Worm (Caenorhabditis elegans): ENCODE results near the gene ZK856.19.

DNA sequence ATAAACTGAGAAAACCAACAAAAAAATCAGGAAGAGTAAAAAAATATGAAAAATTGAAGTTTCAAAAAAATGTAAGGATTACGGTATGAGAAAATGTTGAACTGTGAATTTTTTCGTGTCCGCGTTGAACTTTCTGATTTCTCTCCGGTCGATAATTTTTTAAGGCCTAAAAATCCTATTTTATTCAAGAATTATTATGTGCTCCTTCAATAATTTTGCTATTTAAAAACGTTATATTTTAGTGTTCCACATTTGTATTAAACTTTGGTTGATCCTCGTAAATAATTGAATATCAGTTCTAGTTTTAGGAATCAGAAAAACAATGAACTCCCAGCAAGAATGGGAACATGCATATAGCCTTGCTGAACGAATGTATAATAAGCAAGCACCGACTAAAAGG lies 7.9 kb upstream of the ZK856.19 start, which contains the start of gene hpo-40:
- TF ChIP-seq egl-27 (tag; optimal IDR thresholded peaks at IDR 0.05) (no peak), aly-2 (tag; optimal IDR thresholded peaks at IDR 0.05) (no peak), C16A3.4 (tag; optimal IDR thresholded peaks at IDR 0.05) (no peak), vab-15 (tag; optimal IDR thresholded peaks at IDR 0.05) (no peak), blmp-1 (tag; optimal IDR thresholded peaks at IDR 0.05) (no peak), pqm-1 (tag; optimal IDR thresholded peaks at IDR 0.05) (no peak), nhr-77 (tag; optimal IDR thresholded peaks at IDR 0.05) (no peak), snu-23 (GFP tag; optimal IDR thresholded peaks at IDR 0.05) (no peak), zag-1 (tag; optimal IDR thresholded peaks at IDR 0.05) (no peak)

All from whole organism, L1 larva.